Fruit fly (Drosophila melanogaster) whole organism, adult: ENCODE results near the gene Nlg3.

Experiments
- CG12768 ChIP-seq: fragments of 200-800 bp; sonication (Bioruptor generic); optimal IDR thresholded peaks from 2 replicates; lab custom pipeline; 2017; ENCODE audit warnings: missing biosample characterization, missing genetic modification characterization, mild to moderate bottlenecking, moderate library complexity, missing genetic modification reagents
- CG7045 ChIP-seq: fragments of 200-800 bp; sonication (Bioruptor generic); optimal IDR thresholded peaks from 2 replicates; lab custom pipeline; 2017; ENCODE audit warnings: missing biosample characterization, mild to moderate bottlenecking, missing genetic modification characterization
- Clk ChIP-seq: fragments of 200-800 bp; sonication (Bioruptor generic); optimal IDR thresholded peaks from 2 replicates; lab custom pipeline; 2017; ENCODE audit warnings: missing biosample characterization, missing genetic modification characterization
- Crg-1 ChIP-seq: fragments of 200-800 bp; sonication (Bioruptor generic); optimal IDR thresholded peaks from 2 replicates; lab custom pipeline; 2016; ENCODE audit warnings: missing biosample characterization, missing genetic modification characterization

- TF ChIP-seq Clk (GFP tag; lab: Kevin White, UChicago), result no peak
- TF ChIP-seq Crg-1 (GFP tag; lab: Kevin White, UChicago), result no peak
- TF ChIP-seq CG12768, result no peak
- TF ChIP-seq CG7045, result no peak
Measured at dm6 chr3R:7643525-7643924, 4.3 kb upstream of the Nlg3 start.
